Fruit fly (Drosophila melanogaster) whole organism, prepupa: ENCODE results near the gene numb.

Source experiments
- Blimp-1 ChIP-seq: fragments of 200-800 bp; sonication (Bioruptor generic); optimal IDR thresholded peaks from 3 replicates; lab custom pipeline; 2017; ENCODE audit warnings: missing biosample characterization, missing genetic modification characterization, mild to moderate bottlenecking, moderate library complexity, missing genetic modification reagents
- CG11294 ChIP-seq: fragments of 200-800 bp; sonication (Bioruptor generic); IDR thresholded peaks from 2 replicates; pipeline ENCODE4 v1.3.6; 2022; ENCODE audit warnings: missing biosample characterization, missing genetic modification characterization
- CG15336 ChIP-seq: fragments of 200-800 bp; sonication (Bioruptor generic); IDR thresholded peaks from 2 replicates; pipeline ENCODE4 v1.3.6; 2022; ENCODE audit warnings: missing biosample characterization, missing genetic modification characterization
- CG3919 ChIP-seq: fragments of 200-800 bp; sonication (Bioruptor generic); optimal IDR thresholded peaks from 3 replicates; lab custom pipeline; 2016; ENCODE audit warnings: missing biosample characterization, missing genetic modification characterization
- Hr4 ChIP-seq: fragments of 200-800 bp; sonication (Bioruptor generic); optimal IDR thresholded peaks from 3 replicates; lab custom pipeline; 2016; ENCODE audit warnings: missing biosample characterization, missing genetic modification characterization
- cyc ChIP-seq: fragments of 200-800 bp; sonication (Bioruptor generic); optimal IDR thresholded peaks from 3 replicates; lab custom pipeline; 2016; ENCODE audit warnings: missing biosample characterization, missing genetic modification characterization
- fd59A ChIP-seq: fragments of 200-800 bp; sonication (Bioruptor generic); optimal IDR thresholded peaks from 2 replicates; lab custom pipeline; 2017; ENCODE audit warnings: missing biosample characterization, mild to moderate bottlenecking, missing genetic modification characterization, missing genetic modification reagents
- fd85E ChIP-seq: fragments of 200-800 bp; sonication (Bioruptor generic); optimal IDR thresholded peaks from 3 replicates; lab custom pipeline; 2016; ENCODE audit warnings: missing biosample characterization, missing genetic modification characterization
- salr ChIP-seq, 2 experiments: fragments of 200-800 bp; sonication (Bioruptor generic); optimal IDR thresholded peaks; 3 replicates each; lab custom pipeline; 2016 to 2018; ENCODE audit warnings: missing biosample characterization in 2 of 2, missing genetic modification characterization in 2 of 2, mild to moderate bottlenecking in 1 of 2

DNA sequence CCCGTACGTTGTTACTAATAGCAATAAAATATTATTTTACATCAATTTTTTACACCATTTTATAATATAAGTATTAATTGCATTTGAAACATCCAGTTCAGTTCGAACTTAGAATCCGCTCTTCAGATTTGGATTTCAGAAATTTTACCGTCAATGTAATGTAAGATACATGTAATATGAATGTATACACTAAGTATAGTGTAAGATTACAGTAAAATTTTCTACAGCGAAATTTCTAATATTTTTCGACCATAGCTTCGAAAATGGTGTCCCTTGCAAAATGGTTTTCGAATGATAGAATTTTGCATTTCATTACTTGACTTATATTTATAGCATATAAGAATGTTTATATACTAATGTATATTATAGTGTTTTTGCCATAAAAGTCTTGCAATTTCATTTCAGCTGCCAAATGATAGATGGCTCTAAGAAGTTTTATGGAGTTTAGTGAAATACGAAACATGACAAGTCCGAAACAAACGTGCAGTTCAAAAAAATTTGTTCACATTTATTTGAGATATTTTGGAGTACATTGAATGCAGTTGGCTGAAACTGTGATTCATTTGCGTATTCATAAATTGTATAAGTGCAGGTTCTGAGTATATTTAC lies 27.3 kb downstream of the numb start:
- TF ChIP-seq cyc (GFP tag; lab: Kevin White, UChicago) (no peak), fd85E (GFP tag; lab: Kevin White, UChicago) (no peak), CG3919 (GFP tag; lab: Kevin White, UChicago) (no peak), CG15336 (GFP tag; lab: Robert Waterston, UW) (no peak), Hr4 (GFP tag; lab: Kevin White, UChicago) (no peak), CG11294 (GFP tag; lab: Robert Waterston, UW) (no peak), Blimp-1 (GFP tag; lab: Kevin White, UChicago) (no peak), fd59A (no peak), salr (GFP tag; optimal IDR thresholded peaks at IDR 0.05; lab: Kevin White, UChicago) (no peak)
